Worm (Caenorhabditis elegans) whole organism, early embryonic: ENCODE measurements around the gene AH9.4.

Source experiments
- B0310.2 ChIP-seq: sonication (generic microtip); optimal IDR thresholded peaks from 2 replicates; lab custom pipeline; 2016; ENCODE audit warnings: mild to moderate bottlenecking, missing genetic modification characterization, missing compliant biosample characterization
- F13C5.2 ChIP-seq: sonication (generic microtip); optimal IDR thresholded peaks from 2 replicates; lab custom pipeline; 2017; ENCODE audit warnings: mild to moderate bottlenecking, missing genetic modification characterization, inconsistent platforms, missing compliant biosample characterization
- aly-1 ChIP-seq: sonication (generic microtip); optimal IDR thresholded peaks from 2 replicates; lab custom pipeline; 2016; ENCODE audit warnings: missing genetic modification characterization, missing compliant biosample characterization
- ama-1 ChIP-seq: fragments of 150-350 bp; optimal IDR thresholded peaks from 2 replicates; lab custom pipeline; 2014
- ceh-13 ChIP-seq: fragments of 200-800 bp; sonication (Bioruptor generic); optimal IDR thresholded peaks from 2 replicates; lab custom pipeline; 2018; ENCODE audit warnings: mild to moderate bottlenecking, missing genetic modification characterization, missing compliant biosample characterization
- ceh-36 ChIP-seq: sonication (generic microtip); optimal IDR thresholded peaks from 2 replicates; lab custom pipeline; 2016; ENCODE audit warnings: missing genetic modification characterization, inconsistent platforms, missing compliant biosample characterization
- ets-7 ChIP-seq: sonication (generic microtip); optimal IDR thresholded peaks from 2 replicates; lab custom pipeline; 2016; ENCODE audit warnings: missing genotype, missing genetic modification characterization, missing compliant biosample characterization
- flt-1 ChIP-seq: fragments of 200-800 bp; sonication (Bioruptor generic); IDR thresholded peaks from 2 replicates; pipeline ENCODE4 v1.3.6; 2022; ENCODE audit warnings: missing genetic modification characterization, missing compliant biosample characterization
- hmbx-1 ChIP-seq: sonication (generic microtip); optimal IDR thresholded peaks from 2 replicates; lab custom pipeline; 2016; ENCODE audit warnings: mild to moderate bottlenecking, missing genetic modification characterization, missing compliant biosample characterization
- hmg-4 ChIP-seq: fragments of 200-800 bp; sonication (Bioruptor generic); optimal IDR thresholded peaks from 2 replicates; lab custom pipeline; 2018; ENCODE audit warnings: mild to moderate bottlenecking, missing genetic modification characterization, missing compliant biosample characterization
- hnd-1 ChIP-seq: sonication (generic microtip); optimal IDR thresholded peaks from 2 replicates; lab custom pipeline; 2016; ENCODE audit warnings: missing genetic modification characterization, missing compliant biosample characterization
- pes-1 ChIP-seq: fragments of 200-800 bp; sonication (Bioruptor generic); IDR thresholded peaks from 2 replicates; pipeline ENCODE4 v1.3.6; 2022; ENCODE audit warnings: missing genetic modification reagents, missing genetic modification characterization, missing compliant biosample characterization
- scrt-1 ChIP-seq: fragments of 200-800 bp; sonication (Bioruptor generic); IDR thresholded peaks from 2 replicates; pipeline ENCODE4 v1.3.6; 2022; ENCODE audit warnings: missing genetic modification characterization, missing compliant biosample characterization
- sea-1 ChIP-seq: fragments of 200-800 bp; sonication (Bioruptor generic); conservative IDR thresholded peaks from 2 replicates; pipeline ENCODE4 v1.3.6; 2022; ENCODE audit warnings: missing genetic modification characterization, missing compliant biosample characterization
- tbx-11 ChIP-seq: fragments of 200-800 bp; sonication (Bioruptor generic); IDR thresholded peaks from 2 replicates; pipeline ENCODE4 v1.3.6; 2022; ENCODE audit warnings: missing genetic modification characterization, missing compliant biosample characterization
- tbx-37 ChIP-seq: fragments of 200-800 bp; sonication (Bioruptor generic); conservative IDR thresholded peaks from 2 replicates; pipeline ENCODE4 v1.3.6; 2022; ENCODE audit warnings: missing genetic modification reagents, missing genetic modification characterization, missing compliant biosample characterization
- tra-4 ChIP-seq: sonication (generic microtip); optimal IDR thresholded peaks from 2 replicates; lab custom pipeline; 2017; ENCODE audit warnings: missing genetic modification characterization, missing compliant biosample characterization

Gene AH9.4

ce11 chrX:2274237-2274636 is at the start of gene AH9.4:
Gene AH9.4 (minus strand): TSS chrX:2274337.
- no peak for TF ChIP-seq aly-1 (tag; lab: Kevin White, UChicago)
- TF ChIP-seq tra-4 (tag; lab: Kevin White, UChicago) = no peak
- no peak for TF ChIP-seq ets-7
- TF ChIP-seq hnd-1 (tag; lab: Kevin White, UChicago) = no peak
- TF ChIP-seq sea-1 (GFP tag; lab: Robert Waterston, UW) = no peak
- TF ChIP-seq hmbx-1 (tag; lab: Kevin White, UChicago) = no peak
- TF ChIP-seq scrt-1 (GFP tag; lab: Robert Waterston, UW) = no peak
- no peak for TF ChIP-seq F13C5.2 (tag; lab: Kevin White, UChicago)
- TF ChIP-seq ama-1 (lab: Kevin White, UChicago) = no peak
- TF ChIP-seq B0310.2 = no peak
- no peak for TF ChIP-seq ceh-36
- TF ChIP-seq ceh-13 (GFP tag; lab: Kevin White, UChicago) = no peak
- no peak for TF ChIP-seq flt-1 (GFP tag; lab: Robert Waterston, UW)
- no peak for TF ChIP-seq pes-1 (GFP tag; lab: Robert Waterston, UW)

- TF ChIP-seq aly-1 (tag; lab: Kevin White, UChicago) (no peak), hmbx-1 (tag; lab: Kevin White, UChicago) (no peak), hmg-4 (peak; percentile 15), tbx-37 (0 out of 2 replicates have a peak, but pooled peaks have one; percentile 19), flt-1 (GFP tag; lab: Robert Waterston, UW) (no peak), F13C5.2 (tag; lab: Kevin White, UChicago) (peak; percentile 6)
Measured at ce11 chrX:2321758-2322157, 47.6 kb upstream of the AH9.4 start.

ce11 chrX:2320539-2320938 is 46.4 kb upstream of the AH9.4 start:
- TF ChIP-seq ets-7 (no peak), tbx-11 (GFP tag; lab: Robert Waterston, UW) (no peak), F13C5.2 (tag; lab: Kevin White, UChicago) (no peak), pes-1 (GFP tag; lab: Robert Waterston, UW) (no peak), hnd-1 (tag; lab: Kevin White, UChicago) (no peak), tra-4 (tag; lab: Kevin White, UChicago) (no peak), hmg-4 (no peak), scrt-1 (GFP tag; lab: Robert Waterston, UW) (no peak), ceh-13 (GFP tag; lab: Kevin White, UChicago) (no peak), ama-1 (lab: Kevin White, UChicago) (no peak), tbx-37 (no peak), flt-1 (GFP tag; lab: Robert Waterston, UW) (no peak)

- TF ChIP-seq pes-1 (GFP tag; lab: Robert Waterston, UW) (no peak), ceh-13 (GFP tag; lab: Kevin White, UChicago) (no peak), sea-1 (GFP tag; lab: Robert Waterston, UW) (no peak), hnd-1 (tag; lab: Kevin White, UChicago) (no peak), B0310.2 (no peak), hmbx-1 (tag; lab: Kevin White, UChicago) (no peak), ama-1 (lab: Kevin White, UChicago) (no peak), tra-4 (tag; lab: Kevin White, UChicago) (no peak), aly-1 (tag; lab: Kevin White, UChicago) (no peak), hmg-4 (no peak)
Measured at ce11 chrX:2319238-2319637, 45.1 kb upstream of the AH9.4 start, which contains the start of gene aakg-4. Gene aakg-4 (minus strand): TSS chrX:2319338.

- TF ChIP-seq ceh-13 (GFP tag; lab: Kevin White, UChicago) = no peak
- TF ChIP-seq hmbx-1 (tag; lab: Kevin White, UChicago) = no peak
- TF ChIP-seq ama-1 (lab: Kevin White, UChicago) = no peak
- no peak for TF ChIP-seq sea-1 (GFP tag; lab: Robert Waterston, UW)
- TF ChIP-seq ceh-36 = no peak
- TF ChIP-seq ets-7 = no peak
- no peak for TF ChIP-seq pes-1 (GFP tag; lab: Robert Waterston, UW)
- TF ChIP-seq tbx-37 = no peak
- TF ChIP-seq scrt-1 (GFP tag; lab: Robert Waterston, UW) = no peak
- no peak for TF ChIP-seq tbx-11 (GFP tag; lab: Robert Waterston, UW)
- no peak for TF ChIP-seq B0310.2
- TF ChIP-seq hmg-4 = no peak
- no peak for TF ChIP-seq F13C5.2 (tag; lab: Kevin White, UChicago)
- TF ChIP-seq tra-4 (tag; lab: Kevin White, UChicago) = no peak
Measured at ce11 chrX:2317480-2317879, 43.3 kb upstream of the AH9.4 start.

- TF ChIP-seq hmg-4 (no peak), pes-1 (GFP tag; lab: Robert Waterston, UW) (no peak), tbx-11 (GFP tag; lab: Robert Waterston, UW) (no peak)
Measured at ce11 chrX:2316859-2317258, 42.7 kb upstream of the AH9.4 start.

ce11 chrX:2316205-2316604 is 42.1 kb upstream of the AH9.4 start:
- no peak for TF ChIP-seq pes-1 (GFP tag; lab: Robert Waterston, UW)
- no peak for TF ChIP-seq scrt-1 (GFP tag; lab: Robert Waterston, UW)
- TF ChIP-seq tra-4 (tag; lab: Kevin White, UChicago) = no peak
- no peak for TF ChIP-seq hmbx-1 (tag; lab: Kevin White, UChicago)
- TF ChIP-seq flt-1 (GFP tag; lab: Robert Waterston, UW) = no peak
- TF ChIP-seq ceh-36 = no peak
- no peak for TF ChIP-seq aly-1 (tag; lab: Kevin White, UChicago)
- TF ChIP-seq hnd-1 (tag; lab: Kevin White, UChicago) = no peak
- no peak for TF ChIP-seq sea-1 (GFP tag; lab: Robert Waterston, UW)
- TF ChIP-seq F13C5.2 (tag; lab: Kevin White, UChicago) = no peak
- no peak for TF ChIP-seq tbx-11 (GFP tag; lab: Robert Waterston, UW)
- no peak for TF ChIP-seq ets-7

ce11 chrX:2304496-2304895 is 30.4 kb upstream of the AH9.4 start:
- no peak for TF ChIP-seq ceh-13 (GFP tag; lab: Kevin White, UChicago)
